Worm (Caenorhabditis elegans) whole organism, L1 larva: Measurements from ENCODE around the gene srx-56.

Experiments
- ama-1 ChIP-seq: fragments of 150-350 bp; optimal IDR thresholded peaks from 2 replicates; lab custom pipeline; 2014
- ceh-63 ChIP-seq: fragments of 200-800 bp; sonication (Bioruptor generic); optimal IDR thresholded peaks from 2 replicates; lab custom pipeline; 2018; ENCODE audit warnings: mild to moderate bottlenecking, missing genetic modification characterization, missing compliant biosample characterization
- fkh-4 ChIP-seq: sonication (generic microtip); optimal IDR thresholded peaks from 2 replicates; lab custom pipeline; 2016; ENCODE audit warnings: missing compliant biosample characterization, missing genetic modification characterization, borderline replicate concordance
- hlh-4 ChIP-seq: sonication (generic microtip); optimal IDR thresholded peaks from 2 replicates; lab custom pipeline; 2016; ENCODE audit warnings: mild to moderate bottlenecking, missing genetic modification characterization, missing compliant biosample characterization
- nhr-76 ChIP-seq: sonication (generic microtip); optimal IDR thresholded peaks from 2 replicates; lab custom pipeline; 2017; ENCODE audit warnings: missing biosample characterization, missing genetic modification characterization

DNA sequence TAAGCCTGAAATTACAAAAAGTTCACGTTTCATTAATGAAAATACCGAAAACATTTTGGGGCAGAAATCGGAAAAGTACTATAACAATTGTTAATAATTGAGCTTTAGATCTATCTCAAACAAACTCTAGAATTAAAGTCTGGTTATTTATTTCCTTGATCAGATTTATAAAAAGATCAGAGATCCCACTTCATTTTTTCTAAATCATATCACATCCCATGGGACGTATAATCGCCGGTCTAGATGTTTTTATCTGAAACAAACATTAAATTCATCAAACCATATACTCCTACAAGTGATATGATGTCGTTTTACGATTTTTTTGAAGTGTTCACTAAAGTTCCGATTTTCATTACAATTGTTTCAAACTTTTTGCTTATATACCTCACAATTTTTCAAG, 37.5 kb downstream of the srx-56 start, which contains the start of gene str-41:
- no peak for TF ChIP-seq nhr-76 (tag; lab: Kevin White, UChicago)
- no peak for TF ChIP-seq ceh-63 (GFP tag; lab: Kevin White, UChicago)
- no peak for TF ChIP-seq hlh-4
- TF ChIP-seq ama-1 (lab: Kevin White, UChicago), result no peak
- no peak for TF ChIP-seq fkh-4 (tag; lab: Kevin White, UChicago)
